Fruit fly (Drosophila melanogaster): ENCODE data around the gene CG5412.
A peak's percentile ranks its signal among the peaks of the same experiment; 100 is the strongest.

Gene CG5412

dm6 chr3R:20560019-20560667 lies 16.7 kb upstream of the CG5412 start, which contains the start of gene CG15922 (continued):
- TF ChIP-seq lov (optimal IDR thresholded peaks at IDR 0.05) (no peak), lov (GFP tag; IDR thresholded peaks at IDR 0.05) (no peak), Mrtf (GFP tag; IDR thresholded peaks at IDR 0.05) (no peak), CG17385 (GFP tag; optimal IDR thresholded peaks at IDR 0.05) (no peak), E2f2 (GFP tag; IDR thresholded peaks at IDR 0.05) (peak; percentile 86), sr (GFP tag; IDR thresholded peaks at IDR 0.05) (no peak), CG3726 (GFP tag; IDR thresholded peaks at IDR 0.05) (no peak), CG14441 (GFP tag; IDR thresholded peaks at IDR 0.05) (peak; percentile 34; the same call in 1 of the 2 replicates), CG10366 (GFP tag; IDR thresholded peaks at IDR 0.05) (no peak), Ravus (GFP tag; IDR thresholded peaks at IDR 0.05) (no peak), CG8290 (GFP tag; optimal IDR thresholded peaks at IDR 0.05) (no peak), CG8290 (tag; optimal IDR thresholded peaks at IDR 0.05) (peak in 1 of 2 experiments; percentile 23), CG3995 (GFP tag; optimal IDR thresholded peaks at IDR 0.05) (peak; percentile 80), CG8478 (optimal IDR thresholded peaks at IDR 0.05) (no peak), CG15269 (tag; optimal IDR thresholded peaks at IDR 0.05) (peak; percentile 31), zen (tag; optimal IDR thresholded peaks at IDR 0.05) (no peak), Neu2 (GFP tag; optimal IDR thresholded peaks at IDR 0.05; ENCODE audit: borderline replicate concordance) (no peak), Antp (GFP tag; optimal IDR thresholded peaks at IDR 0.05) (no peak), CG13624 (GFP tag; optimal IDR thresholded peaks at IDR 0.05) (no peak), Oli (tag; optimal IDR thresholded peaks at IDR 0.05) (peak; percentile 38), unpg (GFP tag; optimal IDR thresholded peaks at IDR 0.05) (no peak), chinmo (GFP tag; IDR thresholded peaks at IDR 0.05; ENCODE audit: partially characterized antibody) (no peak), Meics (GFP tag; optimal IDR thresholded peaks at IDR 0.05) (peak; percentile 28), esg (GFP tag; conservative IDR thresholded peaks at IDR 0.05) (0 out of 2 replicates have a peak, but pooled peaks have one; percentile 19), Dek (tag; optimal IDR thresholded peaks at IDR 0.05) (no peak), zf30C (GFP tag; optimal IDR thresholded peaks at IDR 0.05) (no peak), sima (GFP tag; optimal IDR thresholded peaks at IDR 0.05) (no peak), CG1603 (tag; optimal IDR thresholded peaks at IDR 0.05) (no peak), amos (GFP tag; IDR thresholded peaks at IDR 0.05; ENCODE audit: partially characterized antibody) (no peak), CG31388 (GFP tag; optimal IDR thresholded peaks at IDR 0.05) (no peak), Hmr (GFP tag; optimal IDR thresholded peaks at IDR 0.05) (peak; percentile 13), CG10147 (GFP tag; optimal IDR thresholded peaks at IDR 0.05) (no peak), CG14014 (GFP tag; IDR thresholded peaks at IDR 0.05) (no peak), exex (tag; optimal IDR thresholded peaks at IDR 0.05) (peak; percentile 52), Pdp1 (GFP tag; optimal IDR thresholded peaks at IDR 0.05) (peak in 1 of 2 experiments; percentile 50), CG17186 (GFP tag; optimal IDR thresholded peaks at IDR 0.05) (no peak), ATbp (GFP tag; optimal IDR thresholded peaks at IDR 0.05) (no peak), trem (tag; optimal IDR thresholded peaks at IDR 0.05) (peak; percentile 8), Max (GFP tag; optimal IDR thresholded peaks at IDR 0.05) (peak; percentile 14), otp (GFP tag; IDR thresholded peaks at IDR 0.05) (no peak), CG16779 (GFP tag; IDR thresholded peaks at IDR 0.05) (no peak), row (GFP tag; IDR thresholded peaks at IDR 0.05) (no peak; the same call in 2 of the 3 replicates), caup (GFP tag; optimal IDR thresholded peaks at IDR 0.05; ENCODE audit: severe bottlenecking) (no peak), ewg (GFP tag; optimal IDR thresholded peaks at IDR 0.05) (no peak), klu (GFP tag; IDR thresholded peaks at IDR 0.05) (no peak), Optix (GFP tag; IDR thresholded peaks at IDR 0.05) (no peak), dan (GFP tag; IDR thresholded peaks at IDR 0.05) (no peak), CG15479 (GFP tag; optimal IDR thresholded peaks at IDR 0.05) (no peak), CG14965 (GFP tag; optimal IDR thresholded peaks at IDR 0.05; ENCODE audit: borderline replicate concordance) (no peak), ab (GFP tag; optimal IDR thresholded peaks at IDR 0.05) (no peak), nerfin-2 (GFP tag; IDR thresholded peaks at IDR 0.05; ENCODE audit: partially characterized antibody) (no peak)

Measured in whole organism, embryonic.